Worm (Caenorhabditis elegans) whole organism, L2 larva: Measurements from ENCODE around the gene C33B4.5.

Source experiments
- C34F6.9 ChIP-seq: fragments of 150-350 bp; optimal IDR thresholded peaks from 2 replicates; lab custom pipeline; 2014; ENCODE audit warnings: missing biosample characterization, missing genetic modification characterization
- F13H6.1 ChIP-seq: sonication (generic microtip); optimal IDR thresholded peaks from 2 replicates; lab custom pipeline; 2016; ENCODE audit warnings: missing genetic modification characterization, missing compliant biosample characterization
- R02D3.7 ChIP-seq: fragments of 150-350 bp; optimal IDR thresholded peaks from 2 replicates; lab custom pipeline; 2014; ENCODE audit warnings: missing biosample characterization, missing genetic modification characterization
- Y55F3AM.14 ChIP-seq: fragments of 200-800 bp; sonication (Bioruptor generic); optimal IDR thresholded peaks from 2 replicates; lab custom pipeline; 2018; ENCODE audit warnings: mild to moderate bottlenecking, missing genetic modification characterization, missing compliant biosample characterization
- ZK546.5 ChIP-seq: sonication (generic microtip); optimal IDR thresholded peaks from 2 replicates; lab custom pipeline; 2017; ENCODE audit warnings: missing biosample characterization, missing genetic modification characterization
- aly-2 ChIP-seq: fragments of 150-350 bp; optimal IDR thresholded peaks from 2 replicates; lab custom pipeline; 2014; ENCODE audit warnings: missing biosample characterization, missing genetic modification characterization
- ama-1 ChIP-seq: fragments of 150-350 bp; optimal IDR thresholded peaks from 2 replicates; lab custom pipeline; 2018; ENCODE audit warnings: inconsistent platforms
- blmp-1 ChIP-seq: sonication (generic microtip); optimal IDR thresholded peaks from 2 replicates; lab custom pipeline; 2017; ENCODE audit warnings: missing genetic modification characterization, mild to moderate bottlenecking, missing compliant biosample characterization, antibody characterized with exemption, moderate library complexity; ENCODE audit not compliant: insufficient read depth
- ceh-16 ChIP-seq: fragments of 150-350 bp; optimal IDR thresholded peaks from 2 replicates; lab custom pipeline; 2014; ENCODE audit warnings: missing biosample characterization, missing genetic modification characterization
- ceh-82 ChIP-seq: fragments of 150-350 bp; optimal IDR thresholded peaks from 2 replicates; lab custom pipeline; 2014; ENCODE audit warnings: missing biosample characterization, missing genetic modification characterization
- crh-2 ChIP-seq: sonication (generic microtip); optimal IDR thresholded peaks from 2 replicates; lab custom pipeline; 2017; ENCODE audit warnings: missing biosample characterization, missing genetic modification characterization
- dmd-4 ChIP-seq: sonication (generic microtip); optimal IDR thresholded peaks from 2 replicates; lab custom pipeline; 2017; ENCODE audit warnings: missing biosample characterization, missing genetic modification characterization
- egl-27 ChIP-seq: sonication (generic microtip); optimal IDR thresholded peaks from 3 replicates; lab custom pipeline; 2017; ENCODE audit warnings: missing biosample characterization, missing genetic modification reagents, missing genetic modification characterization
- elt-1 ChIP-seq: fragments of 150-350 bp; optimal IDR thresholded peaks from 2 replicates; lab custom pipeline; 2014; ENCODE audit warnings: missing biosample characterization, missing genetic modification characterization
- fos-1 ChIP-seq: fragments of 150-350 bp; optimal IDR thresholded peaks from 2 replicates; lab custom pipeline; 2014; ENCODE audit warnings: missing biosample characterization, missing genetic modification characterization
- gmeb-1 ChIP-seq: fragments of 150-350 bp; optimal IDR thresholded peaks from 2 replicates; lab custom pipeline; 2014; ENCODE audit warnings: missing biosample characterization, missing genetic modification characterization
- lin-11 ChIP-seq: fragments of 150-350 bp; sonication (generic microtip); optimal IDR thresholded peaks from 2 replicates; lab custom pipeline; 2014; ENCODE audit warnings: missing biosample characterization, missing genetic modification characterization, inconsistent platforms, mixed read lengths
- lin-13 ChIP-seq: fragments of 150-350 bp; optimal IDR thresholded peaks from 2 replicates; lab custom pipeline; 2014; ENCODE audit warnings: missing biosample characterization, missing genetic modification reagents, missing genetic modification characterization
- lin-39 ChIP-seq: fragments of 150-350 bp; optimal IDR thresholded peaks from 2 replicates; lab custom pipeline; 2014; ENCODE audit warnings: missing biosample characterization, missing genetic modification reagents, missing genetic modification characterization
- lsy-2 ChIP-seq, 2 experiments: fragments of 150-350 bp in 1 of 2; sonication (generic microtip) in 1 of 2; optimal IDR thresholded peaks; 2 replicates each; lab custom pipeline; 2014 to 2017; ENCODE audit warnings: missing biosample characterization in 2 of 2, missing genetic modification characterization in 2 of 2
- mab-5 ChIP-seq: fragments of 150-350 bp; optimal IDR thresholded peaks from 2 replicates; lab custom pipeline; 2014; ENCODE audit warnings: missing biosample characterization, missing genetic modification characterization
- mbf-1 ChIP-seq: sonication (generic microtip); optimal IDR thresholded peaks from 2 replicates; lab custom pipeline; 2017; ENCODE audit warnings: missing biosample characterization, missing genetic modification characterization
- mdl-1 ChIP-seq, 2 experiments: fragments of 150-350 bp in 1 of 2; sonication (generic microtip) in 1 of 2; optimal IDR thresholded peaks; 2 replicates each; lab custom pipeline; 2017; ENCODE audit warnings: missing biosample characterization in 2 of 2, missing genetic modification characterization in 2 of 2
- nhr-10 ChIP-seq: sonication (generic microtip); optimal IDR thresholded peaks from 2 replicates; lab custom pipeline; 2017; ENCODE audit warnings: missing biosample characterization, missing genetic modification characterization
- nhr-11 ChIP-seq: fragments of 150-350 bp; optimal IDR thresholded peaks from 2 replicates; lab custom pipeline; 2014; ENCODE audit warnings: missing biosample characterization, missing genetic modification characterization
- nhr-129 ChIP-seq: fragments of 150-350 bp; optimal IDR thresholded peaks from 2 replicates; lab custom pipeline; 2014; ENCODE audit warnings: missing biosample characterization, missing genetic modification characterization
- nhr-21 ChIP-seq: fragments of 150-350 bp; optimal IDR thresholded peaks from 2 replicates; lab custom pipeline; 2014; ENCODE audit warnings: missing biosample characterization, missing genetic modification characterization
- nhr-23 ChIP-seq: fragments of 150-350 bp; optimal IDR thresholded peaks from 2 replicates; lab custom pipeline; 2014; ENCODE audit warnings: missing biosample characterization, missing genetic modification reagents, missing genetic modification characterization
- nhr-25 ChIP-seq: fragments of 150-350 bp; sonication (generic microtip); optimal IDR thresholded peaks from 3 replicates; lab custom pipeline; 2014; ENCODE audit warnings: missing biosample characterization, missing genetic modification characterization
- nhr-6 ChIP-seq: fragments of 150-350 bp; optimal IDR thresholded peaks from 2 replicates; lab custom pipeline; 2014; ENCODE audit warnings: missing biosample characterization, missing genetic modification characterization
- nhr-77 ChIP-seq: fragments of 150-350 bp; optimal IDR thresholded peaks from 2 replicates; lab custom pipeline; 2014; ENCODE audit warnings: missing biosample characterization, missing genetic modification characterization
- peb-1 ChIP-seq: fragments of 150-350 bp; optimal IDR thresholded peaks from 2 replicates; lab custom pipeline; 2014; ENCODE audit warnings: missing biosample characterization, missing genetic modification characterization
- sem-4 ChIP-seq: fragments of 150-350 bp; optimal IDR thresholded peaks from 2 replicates; lab custom pipeline; 2014; ENCODE audit warnings: missing biosample characterization, missing genetic modification reagents, missing genetic modification characterization
- skn-1 ChIP-seq: sonication (generic microtip); optimal IDR thresholded peaks from 2 replicates; lab custom pipeline; 2017; ENCODE audit warnings: missing biosample characterization, missing genetic modification characterization
- sma-3 ChIP-seq: sonication (generic microtip); optimal IDR thresholded peaks from 2 replicates; lab custom pipeline; 2016; ENCODE audit warnings: missing genetic modification reagents, missing genetic modification characterization, missing compliant biosample characterization
- sma-9 ChIP-seq, 2 experiments: fragments of 150-350 bp in 1 of 2; sonication (generic microtip) in 1 of 2; optimal IDR thresholded peaks; 2 replicates each; lab custom pipeline; 2014 to 2016; ENCODE audit warnings: missing genetic modification characterization in 2 of 2, mild to moderate bottlenecking in 1 of 2, missing biosample characterization in 1 of 2, missing compliant biosample characterization in 1 of 2, missing genetic modification reagents in 1 of 2, moderate library complexity in 1 of 2
- snpc-4 ChIP-seq: fragments of 150-350 bp; optimal IDR thresholded peaks from 2 replicates; lab custom pipeline; 2014; ENCODE audit warnings: missing biosample characterization, missing genetic modification characterization
- unc-39 ChIP-seq: fragments of 150-350 bp; optimal IDR thresholded peaks from 2 replicates; lab custom pipeline; 2014; ENCODE audit warnings: missing biosample characterization, missing genetic modification characterization
- unc-55 ChIP-seq: fragments of 150-350 bp; sonication (generic microtip); optimal IDR thresholded peaks from 3 replicates; lab custom pipeline; 2014; ENCODE audit warnings: missing biosample characterization, missing genetic modification reagents, missing genetic modification characterization
- unc-62 ChIP-seq: fragments of 150-350 bp; optimal IDR thresholded peaks from 2 replicates; lab custom pipeline; 2014; ENCODE audit warnings: missing biosample characterization, missing genetic modification reagents, missing genetic modification characterization
- zag-1 ChIP-seq: fragments of 150-350 bp; optimal IDR thresholded peaks from 2 replicates; lab custom pipeline; 2014; ENCODE audit warnings: missing biosample characterization, missing genetic modification characterization
- ztf-1 ChIP-seq: fragments of 200-800 bp; sonication (Bioruptor generic); conservative IDR thresholded peaks from 2 replicates; pipeline ENCODE4 v1.3.6; 2022; ENCODE audit warnings: missing genetic modification characterization, missing compliant biosample characterization
- ztf-11 ChIP-seq: sonication (generic microtip); optimal IDR thresholded peaks from 2 replicates; lab custom pipeline; 2017; ENCODE audit warnings: missing biosample characterization, missing genetic modification characterization
- ztf-4 ChIP-seq: fragments of 150-350 bp; optimal IDR thresholded peaks from 2 replicates; lab custom pipeline; 2014; ENCODE audit warnings: missing biosample characterization, missing genetic modification characterization

The C33B4.5 gene

DNA sequence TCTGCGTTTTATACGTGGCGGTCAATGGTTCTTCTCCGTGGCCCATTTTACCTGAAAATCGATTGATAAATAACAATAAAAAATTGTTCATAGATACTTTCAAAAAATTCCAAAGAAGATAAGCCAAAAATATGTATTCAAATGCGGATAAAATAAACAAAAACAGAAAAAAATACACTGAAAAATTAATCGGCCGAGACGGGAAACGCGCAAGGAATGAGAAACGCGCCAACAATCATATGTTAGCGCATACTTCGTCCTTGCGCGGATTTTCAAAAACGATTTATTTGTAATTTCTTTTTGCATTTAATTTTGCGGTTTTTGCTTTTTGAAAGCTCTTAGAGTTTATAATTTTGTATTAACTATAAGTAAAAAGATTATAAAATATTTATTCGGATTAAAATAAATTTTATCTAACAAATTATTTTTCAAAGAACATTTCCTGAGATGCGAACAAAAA is 37.5 kb upstream of the C33B4.5 start, which contains the start of gene nduf-11 (continued):
- peak; percentile 81 for TF ChIP-seq F13H6.1
- TF ChIP-seq nhr-6 (tag; lab: Kevin White, UChicago) = no peak
- peak; percentile 84 for TF ChIP-seq sma-3 (GFP tag; lab: Kevin White, UChicago)

DNA sequence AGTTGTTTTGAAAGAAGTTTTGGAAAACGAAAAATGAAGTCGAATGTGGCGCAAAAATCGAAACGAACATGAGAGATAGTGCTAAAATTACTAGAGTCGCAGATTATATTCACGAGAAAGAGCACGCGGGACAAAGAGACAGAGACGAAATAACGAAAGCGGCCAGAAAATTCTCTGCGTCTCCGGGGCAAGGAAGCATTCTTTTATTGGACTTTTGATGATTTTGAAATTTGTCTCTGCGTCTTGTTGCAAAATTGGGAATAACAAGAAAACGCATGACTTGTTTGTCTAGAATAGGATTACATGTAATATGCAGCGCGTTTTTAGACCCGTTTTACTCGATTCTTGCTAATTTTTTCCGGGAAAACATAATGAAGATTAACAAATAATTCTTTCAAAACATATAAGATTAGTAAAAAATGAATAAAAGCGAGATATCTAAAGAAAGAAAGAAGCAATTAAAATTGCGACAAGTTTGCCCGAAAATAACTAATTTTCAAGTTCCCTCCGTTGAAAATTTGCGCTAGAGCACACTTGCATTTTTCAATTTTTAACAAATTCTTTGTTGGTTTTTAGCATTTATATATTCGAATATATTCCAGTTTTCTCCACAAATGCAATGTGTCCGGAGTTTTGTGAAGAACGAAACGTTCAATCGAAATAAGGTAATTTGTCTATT is 35.1 kb upstream of the C33B4.5 start, which contains the start of the genes B0491.6 and pigm-1:
Gene B0491.6, minus strand, starts transcription at position 466 of the 679 bp plus-strand sequence.
Gene pigm-1, plus strand, starts transcription at position 568 of the 679 bp plus-strand sequence.
- TF ChIP-seq nhr-129 (tag; lab: Kevin White, UChicago) = peak; percentile 68
- TF ChIP-seq mab-5 = no peak
- peak; percentile 89 for TF ChIP-seq crh-2
- TF ChIP-seq aly-2 (tag; lab: Kevin White, UChicago) = no peak
- peak; percentile 79 for TF ChIP-seq nhr-21 (tag; lab: Kevin White, UChicago)
- no peak for TF ChIP-seq unc-62 (GFP tag; lab: Kevin White, UChicago)
- peak; percentile 34 for TF ChIP-seq zag-1
- TF ChIP-seq nhr-23 = no peak
- TF ChIP-seq sma-9 (GFP tag; optimal IDR thresholded peaks at IDR 0.05; lab: Kevin White, UChicago) = peak; percentile 65
- TF ChIP-seq sma-9 (tag; optimal IDR thresholded peaks at IDR 0.05; lab: Kevin White, UChicago) = no peak
- TF ChIP-seq ceh-16 (tag; lab: Kevin White, UChicago) = peak; percentile 23
- TF ChIP-seq nhr-25 = peak; percentile 70
- TF ChIP-seq gmeb-1 (tag; lab: Kevin White, UChicago) = peak; percentile 89
- peak; percentile 63 for TF ChIP-seq unc-55 (GFP tag; lab: Kevin White, UChicago)
- TF ChIP-seq ama-1 (lab: Kevin White, UChicago) = no peak
- peak; percentile 64 for TF ChIP-seq sem-4 (tag; lab: Kevin White, UChicago)
- no peak for TF ChIP-seq dmd-4 (tag; lab: Kevin White, UChicago)
- TF ChIP-seq unc-39 (tag; lab: Kevin White, UChicago) = no peak
- TF ChIP-seq nhr-11 (tag; lab: Kevin White, UChicago) = no peak
- TF ChIP-seq ztf-1 (GFP tag; lab: Robert Waterston, UW) = no peak
- no peak for TF ChIP-seq ZK546.5 (tag; lab: Kevin White, UChicago)
- peak; percentile 80 for TF ChIP-seq F13H6.1
- TF ChIP-seq lin-11 = peak; percentile 42
- TF ChIP-seq lin-39 (tag; lab: Kevin White, UChicago) = no peak
- TF ChIP-seq mdl-1 (tag; optimal IDR thresholded peaks at IDR 0.05; lab: Kevin White, UChicago) = peak in 1 of 2 experiments; percentile 18
- peak; percentile 45 to 78 for TF ChIP-seq lsy-2 (tag; optimal IDR thresholded peaks at IDR 0.05; lab: Kevin White, UChicago)
- TF ChIP-seq nhr-6 (tag; lab: Kevin White, UChicago) = peak; percentile 79
- TF ChIP-seq ztf-11 = no peak
- peak; percentile 73 for TF ChIP-seq skn-1 (tag; lab: Kevin White, UChicago)
- no peak for TF ChIP-seq peb-1 (tag; lab: Kevin White, UChicago)
- no peak for TF ChIP-seq ceh-82 (tag; lab: Kevin White, UChicago)
- TF ChIP-seq ztf-4 = peak; percentile 71
- TF ChIP-seq elt-1 (tag; lab: Kevin White, UChicago) = no peak
- no peak for TF ChIP-seq Y55F3AM.14
- peak; percentile 44 for TF ChIP-seq blmp-1 (tag; lab: Kevin White, UChicago)
- no peak for TF ChIP-seq R02D3.7
- peak; percentile 51 for TF ChIP-seq snpc-4 (tag; lab: Kevin White, UChicago)
- peak; percentile 50 for TF ChIP-seq nhr-10 (tag; lab: Kevin White, UChicago)
- TF ChIP-seq nhr-77 = no peak
- TF ChIP-seq egl-27 (tag; lab: Kevin White, UChicago) = no peak
- peak; percentile 62 for TF ChIP-seq sma-3 (GFP tag; lab: Kevin White, UChicago)
- no peak for TF ChIP-seq mbf-1 (tag; lab: Kevin White, UChicago)
- peak; percentile 39 for TF ChIP-seq lin-13 (GFP tag; lab: Kevin White, UChicago)
- peak; percentile 85 for TF ChIP-seq C34F6.9
- peak; percentile 47 for TF ChIP-seq fos-1 (tag; lab: Kevin White, UChicago)
